Worm (Caenorhabditis elegans): ENCODE measurements around the gene Y43F8B.28.

Y43F8B.28 gene

DNA sequence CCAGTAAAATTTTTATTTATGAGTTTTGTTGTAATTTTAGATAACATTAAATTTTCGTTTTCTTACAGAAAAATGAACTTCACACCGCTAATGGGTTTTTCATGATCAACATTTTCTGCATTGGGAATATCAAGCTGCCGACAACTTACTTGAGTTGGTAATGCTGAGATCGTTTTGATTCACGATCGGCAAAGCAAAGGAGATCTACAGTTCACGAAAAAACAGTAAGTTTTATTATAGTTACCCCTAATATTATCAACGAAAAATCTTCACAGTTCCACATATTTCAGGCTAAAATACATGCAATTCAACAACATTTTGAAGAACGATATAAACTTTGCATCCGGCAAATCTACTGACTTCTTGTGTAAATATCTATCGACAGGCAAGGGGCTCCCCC, 2.6 kb upstream of the Y43F8B.28 start, which contains the start of gene Y43F8B.22:
Gene Y43F8B.22 (plus strand): TSS at position 301 of the 400 bp plus-strand sequence.
- TF ChIP-seq sea-1 (GFP tag; conservative IDR thresholded peaks at IDR 0.05) (no peak), hmg-4 (GFP tag; optimal IDR thresholded peaks at IDR 0.05) (no peak), F13C5.2 (tag; optimal IDR thresholded peaks at IDR 0.05) (no peak), tra-4 (tag; optimal IDR thresholded peaks at IDR 0.05) (no peak), tbx-37 (GFP tag; conservative IDR thresholded peaks at IDR 0.05) (no peak), ceh-36 (tag; optimal IDR thresholded peaks at IDR 0.05) (no peak), ets-7 (tag; optimal IDR thresholded peaks at IDR 0.05) (no peak), hmbx-1 (tag; optimal IDR thresholded peaks at IDR 0.05) (no peak), hnd-1 (tag; optimal IDR thresholded peaks at IDR 0.05) (no peak), aly-1 (tag; optimal IDR thresholded peaks at IDR 0.05) (no peak)

- TF ChIP-seq aly-1 (tag; optimal IDR thresholded peaks at IDR 0.05) (no peak), F13C5.2 (tag; optimal IDR thresholded peaks at IDR 0.05) (no peak), hnd-1 (tag; optimal IDR thresholded peaks at IDR 0.05) (no peak), ama-1 (optimal IDR thresholded peaks at IDR 0.05) (no peak), hmg-4 (GFP tag; optimal IDR thresholded peaks at IDR 0.05) (no peak), tbx-11 (GFP tag; IDR thresholded peaks at IDR 0.05) (no peak), tbx-37 (GFP tag; conservative IDR thresholded peaks at IDR 0.05) (no peak), pes-1 (GFP tag; IDR thresholded peaks at IDR 0.05) (no peak), ets-7 (tag; optimal IDR thresholded peaks at IDR 0.05) (no peak), tra-4 (tag; optimal IDR thresholded peaks at IDR 0.05) (no peak), ceh-36 (tag; optimal IDR thresholded peaks at IDR 0.05) (no peak), ceh-13 (GFP tag; optimal IDR thresholded peaks at IDR 0.05) (no peak), hmbx-1 (tag; optimal IDR thresholded peaks at IDR 0.05) (no peak), flt-1 (GFP tag; IDR thresholded peaks at IDR 0.05) (no peak), scrt-1 (GFP tag; IDR thresholded peaks at IDR 0.05) (no peak), B0310.2 (tag; optimal IDR thresholded peaks at IDR 0.05) (no peak)
These were observed 612 bp upstream of the Y43F8B.28 start, which contains the start of gene Y43F8B.17 for ce11 chrV:19484507-19484906. Y43F8B.17 (plus strand) TSS chrV:19484721.

- no peak for TF ChIP-seq ceh-13 (GFP tag; optimal IDR thresholded peaks at IDR 0.05)
- no peak for TF ChIP-seq ets-7 (tag; optimal IDR thresholded peaks at IDR 0.05)
- no peak for TF ChIP-seq tbx-37 (GFP tag; conservative IDR thresholded peaks at IDR 0.05)
- no peak for TF ChIP-seq flt-1 (GFP tag; IDR thresholded peaks at IDR 0.05)
- TF ChIP-seq B0310.2 (tag; optimal IDR thresholded peaks at IDR 0.05), result no peak
- TF ChIP-seq tra-4 (tag; optimal IDR thresholded peaks at IDR 0.05), result no peak
- no peak for TF ChIP-seq hnd-1 (tag; optimal IDR thresholded peaks at IDR 0.05)
- TF ChIP-seq F13C5.2 (tag; optimal IDR thresholded peaks at IDR 0.05), result no peak
- no peak for TF ChIP-seq tbx-11 (GFP tag; IDR thresholded peaks at IDR 0.05)
These were observed 571 bp downstream of the Y43F8B.28 start, which contains the start of gene Y43F8B.18 for ce11 chrV:19485690-19486089. Y43F8B.18 (plus strand) TSS chrV:19485990.

- no peak for TF ChIP-seq hmg-4 (GFP tag; optimal IDR thresholded peaks at IDR 0.05)
- no peak for TF ChIP-seq sea-1 (GFP tag; conservative IDR thresholded peaks at IDR 0.05)
These were observed 5.3 kb downstream of the Y43F8B.28 start, which contains the start of gene Y43F8B.7 for ce11 chrV:19490461-19490860. Y43F8B.7 (plus strand) TSS chrV:19490761.

DNA sequence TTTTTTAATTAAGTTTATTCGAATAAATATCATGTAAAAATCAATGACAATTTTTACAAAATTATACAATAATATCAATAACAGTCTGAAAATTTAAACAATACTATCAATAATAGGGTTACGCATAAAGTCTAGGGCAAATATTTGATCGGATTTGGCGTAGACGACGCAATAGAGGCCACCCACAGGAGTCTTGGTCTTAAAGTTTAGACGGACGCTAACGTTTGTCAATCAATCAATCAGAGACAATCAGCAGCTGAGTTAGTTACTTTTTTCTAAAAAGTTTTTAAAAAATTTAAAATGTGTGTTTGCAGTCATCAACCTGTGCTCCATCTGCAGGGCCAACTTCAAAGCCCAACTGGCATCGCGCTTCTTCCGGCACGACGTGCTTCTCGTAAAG, 6.2 kb downstream of the Y43F8B.28 start, which contains the start of gene Y43F8B.29:
Gene Y43F8B.29 (plus strand): TSS at position 301 of the 400 bp plus-strand sequence.
- TF ChIP-seq B0310.2 (tag; optimal IDR thresholded peaks at IDR 0.05), result no peak
- TF ChIP-seq F13C5.2 (tag; optimal IDR thresholded peaks at IDR 0.05), result no peak
- TF ChIP-seq tbx-37 (GFP tag; conservative IDR thresholded peaks at IDR 0.05), result no peak
- TF ChIP-seq ets-7 (tag; optimal IDR thresholded peaks at IDR 0.05), result no peak
- no peak for TF ChIP-seq ceh-13 (GFP tag; optimal IDR thresholded peaks at IDR 0.05)
- TF ChIP-seq pes-1 (GFP tag; IDR thresholded peaks at IDR 0.05), result no peak
- TF ChIP-seq sea-1 (GFP tag; conservative IDR thresholded peaks at IDR 0.05), result no peak
- TF ChIP-seq aly-1 (tag; optimal IDR thresholded peaks at IDR 0.05), result no peak
- TF ChIP-seq ceh-36 (tag; optimal IDR thresholded peaks at IDR 0.05), result no peak
- no peak for TF ChIP-seq tra-4 (tag; optimal IDR thresholded peaks at IDR 0.05)
- TF ChIP-seq ama-1 (optimal IDR thresholded peaks at IDR 0.05), result no peak
- no peak for TF ChIP-seq hmbx-1 (tag; optimal IDR thresholded peaks at IDR 0.05)
- TF ChIP-seq scrt-1 (GFP tag; IDR thresholded peaks at IDR 0.05), result no peak
- no peak for TF ChIP-seq hnd-1 (tag; optimal IDR thresholded peaks at IDR 0.05)
- no peak for TF ChIP-seq flt-1 (GFP tag; IDR thresholded peaks at IDR 0.05)
- TF ChIP-seq hmg-4 (GFP tag; optimal IDR thresholded peaks at IDR 0.05), result no peak
- TF ChIP-seq tbx-11 (GFP tag; IDR thresholded peaks at IDR 0.05), result no peak

DNA sequence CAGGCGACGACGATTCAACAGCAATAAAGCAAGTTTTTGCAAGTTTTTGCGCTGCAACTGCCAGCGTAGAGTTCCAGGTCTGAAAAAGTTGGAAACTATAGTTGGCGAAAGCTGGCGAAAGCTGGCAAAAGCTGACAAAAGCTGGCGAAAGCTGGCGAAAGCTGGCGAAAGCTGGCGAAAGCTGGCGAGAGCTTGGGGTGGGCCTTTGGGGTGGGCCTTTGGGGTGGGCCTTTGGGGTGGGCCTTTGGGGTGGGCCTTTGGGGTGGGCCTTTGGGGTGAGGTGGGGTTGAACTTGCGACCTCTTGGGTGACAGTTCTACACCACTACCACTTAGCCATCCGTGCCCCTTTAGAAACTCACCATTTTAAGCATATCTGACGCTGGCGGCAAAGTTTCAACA, 10.0 kb downstream of the Y43F8B.28 start:
- TF ChIP-seq ceh-13 (GFP tag; optimal IDR thresholded peaks at IDR 0.05) (no peak), ets-7 (tag; optimal IDR thresholded peaks at IDR 0.05) (no peak), ama-1 (optimal IDR thresholded peaks at IDR 0.05) (no peak), pes-1 (GFP tag; IDR thresholded peaks at IDR 0.05) (no peak), hmg-4 (GFP tag; optimal IDR thresholded peaks at IDR 0.05) (no peak), scrt-1 (GFP tag; IDR thresholded peaks at IDR 0.05) (no peak), B0310.2 (tag; optimal IDR thresholded peaks at IDR 0.05) (no peak), tra-4 (tag; optimal IDR thresholded peaks at IDR 0.05) (no peak), tbx-11 (GFP tag; IDR thresholded peaks at IDR 0.05) (no peak), ceh-36 (tag; optimal IDR thresholded peaks at IDR 0.05) (no peak), hmbx-1 (tag; optimal IDR thresholded peaks at IDR 0.05) (no peak), F13C5.2 (tag; optimal IDR thresholded peaks at IDR 0.05) (no peak), tbx-37 (GFP tag; conservative IDR thresholded peaks at IDR 0.05) (no peak), aly-1 (tag; optimal IDR thresholded peaks at IDR 0.05) (no peak)

DNA sequence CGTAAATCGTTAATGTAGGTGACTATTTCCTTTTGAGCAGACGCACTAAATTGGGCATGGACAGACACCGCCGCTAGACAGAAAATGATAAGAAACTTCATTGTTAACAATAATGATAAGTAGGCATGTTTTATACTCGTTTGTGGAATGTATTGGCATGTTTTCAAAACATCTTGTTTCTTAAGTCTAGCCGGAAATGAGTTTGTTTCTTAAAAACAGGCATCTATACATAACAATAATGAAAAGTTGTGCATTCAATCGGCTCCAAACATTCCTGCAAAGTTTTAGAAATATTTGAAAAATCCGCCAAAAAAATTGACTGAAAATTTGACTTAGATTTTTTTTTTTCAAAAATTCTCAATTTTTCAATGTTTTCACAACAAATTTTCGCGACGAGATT, 10.5 kb downstream of the Y43F8B.28 start, which contains the start of gene scl-21:
Gene scl-21 (minus strand): TSS at position 101 of the 400 bp plus-strand sequence.
- TF ChIP-seq pes-1 (GFP tag; IDR thresholded peaks at IDR 0.05) (no peak), sea-1 (GFP tag; conservative IDR thresholded peaks at IDR 0.05) (no peak), hmg-4 (GFP tag; optimal IDR thresholded peaks at IDR 0.05) (no peak), F13C5.2 (tag; optimal IDR thresholded peaks at IDR 0.05) (no peak), ceh-13 (GFP tag; optimal IDR thresholded peaks at IDR 0.05) (no peak), aly-1 (tag; optimal IDR thresholded peaks at IDR 0.05) (no peak), tbx-11 (GFP tag; IDR thresholded peaks at IDR 0.05) (no peak), scrt-1 (GFP tag; IDR thresholded peaks at IDR 0.05) (no peak), B0310.2 (tag; optimal IDR thresholded peaks at IDR 0.05) (no peak), ets-7 (tag; optimal IDR thresholded peaks at IDR 0.05) (no peak), ceh-36 (tag; optimal IDR thresholded peaks at IDR 0.05) (no peak), hnd-1 (tag; optimal IDR thresholded peaks at IDR 0.05) (no peak), hmbx-1 (tag; optimal IDR thresholded peaks at IDR 0.05) (no peak), flt-1 (GFP tag; IDR thresholded peaks at IDR 0.05) (no peak), tra-4 (tag; optimal IDR thresholded peaks at IDR 0.05) (no peak), ama-1 (optimal IDR thresholded peaks at IDR 0.05) (no peak), tbx-37 (GFP tag; conservative IDR thresholded peaks at IDR 0.05) (no peak)

Measured in whole organism, early embryonic.